Fruit fly (Drosophila melanogaster) whole organism, pupa: ENCODE measurements around the gene CG43221.

ENCODE experiments used
- CG10348 ChIP-seq: fragments of 200-800 bp; sonication (Bioruptor generic); IDR thresholded peaks from 2 replicates; pipeline ENCODE4 v1.3.6; 2022; ENCODE audit warnings: missing biosample characterization, missing genetic modification characterization
- CG14655 ChIP-seq: fragments of 200-800 bp; sonication (Bioruptor generic); optimal IDR thresholded peaks from 3 replicates; lab custom pipeline; 2017; ENCODE audit warnings: mild to moderate bottlenecking, missing biosample characterization, missing genetic modification reagents, missing genetic modification characterization
- CG15710 ChIP-seq: fragments of 200-800 bp; sonication (Bioruptor generic); optimal IDR thresholded peaks from 2 replicates; lab custom pipeline; 2018; ENCODE audit warnings: missing biosample characterization, mild to moderate bottlenecking, missing genetic modification characterization, moderate library complexity
- CG32121 ChIP-seq: fragments of 200-800 bp; sonication (Bioruptor generic); IDR thresholded peaks from 2 replicates; pipeline ENCODE4 v1.3.6; 2022; ENCODE audit warnings: missing biosample characterization, missing genetic modification characterization
- CG34367 ChIP-seq: fragments of 200-800 bp; sonication (Bioruptor generic); optimal IDR thresholded peaks from 2 replicates; lab custom pipeline; 2018; ENCODE audit warnings: missing biosample characterization, mild to moderate bottlenecking, missing genetic modification characterization
- CG4496 ChIP-seq: fragments of 200-800 bp; sonication (Bioruptor generic); IDR thresholded peaks from 3 replicates; pipeline ENCODE4 v1.3.6; 2022; ENCODE audit warnings: missing biosample characterization, missing genetic modification characterization
- CG8301 ChIP-seq: fragments of 200-800 bp; sonication (Bioruptor generic); optimal IDR thresholded peaks from 2 replicates; lab custom pipeline; 2018; ENCODE audit warnings: missing biosample characterization, mild to moderate bottlenecking, missing genetic modification characterization
- CG9948 ChIP-seq: fragments of 200-800 bp; sonication (Bioruptor generic); optimal IDR thresholded peaks from 2 replicates; lab custom pipeline; 2018; ENCODE audit warnings: missing biosample characterization, mild to moderate bottlenecking, missing genetic modification characterization, moderate library complexity
- EcR ChIP-seq: fragments of 200-800 bp; sonication (Bioruptor generic); optimal IDR thresholded peaks from 3 replicates; lab custom pipeline; 2019; ENCODE audit warnings: missing biosample characterization, missing genetic modification characterization, mild to moderate bottlenecking, moderate library complexity, missing genetic modification reagents
- Pif1A ChIP-seq: fragments of 200-800 bp; sonication (Bioruptor generic); optimal IDR thresholded peaks from 3 replicates; lab custom pipeline; 2016; ENCODE audit warnings: missing biosample characterization, missing genetic modification characterization
- Snoo ChIP-seq: fragments of 200-800 bp; sonication (Bioruptor generic); optimal IDR thresholded peaks from 3 replicates; lab custom pipeline; 2017; ENCODE audit warnings: missing biosample characterization, mild to moderate bottlenecking, missing genetic modification characterization, inconsistent platforms
- gl ChIP-seq: fragments of 200-800 bp; sonication (Bioruptor generic); optimal IDR thresholded peaks from 2 replicates; lab custom pipeline; 2018; ENCODE audit warnings: missing biosample characterization, mild to moderate bottlenecking, missing genetic modification characterization
- rn ChIP-seq: fragments of 200-800 bp; sonication (Bioruptor generic); IDR thresholded peaks from 2 replicates; pipeline ENCODE4 v1.3.6; 2022; ENCODE audit warnings: missing biosample characterization, missing genetic modification characterization

DNA sequence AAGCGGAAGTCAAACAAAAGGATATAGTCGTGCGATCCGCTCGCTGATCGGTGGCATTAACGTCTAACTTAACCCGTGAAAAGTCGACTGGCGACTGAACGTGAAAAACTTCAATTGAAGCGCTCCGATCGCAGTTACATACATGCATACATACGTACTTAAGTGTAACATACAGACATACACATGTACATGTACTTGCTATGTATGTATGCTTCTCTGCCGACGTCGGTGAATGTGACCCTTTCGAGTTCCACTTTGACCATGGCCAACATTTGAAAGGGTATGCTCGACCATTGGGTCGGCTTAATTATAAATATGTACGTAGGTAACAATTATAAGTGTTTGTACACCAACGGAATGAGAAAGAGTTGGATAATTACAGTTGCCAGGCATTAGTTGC, 11.6 kb downstream of the CG43221 start, which contains the start of gene qua:
- no peak for TF ChIP-seq CG32121
- TF ChIP-seq Pif1A (GFP tag; lab: Kevin White, UChicago), result no peak
- no peak for TF ChIP-seq rn (GFP tag; lab: Robert Waterston, UW)
- TF ChIP-seq gl (tag; lab: Kevin White, UChicago), result no peak
- no peak for TF ChIP-seq CG34367 (tag; lab: Kevin White, UChicago)
- TF ChIP-seq CG10348, result no peak
- TF ChIP-seq CG4496 (GFP tag; lab: Robert Waterston, UW), result no peak
- TF ChIP-seq CG9948, result no peak
- TF ChIP-seq CG14655, result peak; percentile 19
- TF ChIP-seq CG15710 (tag; lab: Kevin White, UChicago), result no peak
- TF ChIP-seq CG8301 (tag; lab: Kevin White, UChicago), result no peak
- no peak for TF ChIP-seq EcR (GFP tag; lab: Kevin White, UChicago)
- no peak for TF ChIP-seq Snoo (tag; lab: Kevin White, UChicago)
